Fruit fly (Drosophila melanogaster): ENCODE measurements around the gene CG32079.
A peak's percentile ranks its signal among the peaks of the same experiment; 100 is the strongest.

The CG32079 gene

dm6 chr3L:11009000-11009794, 16.2 kb upstream of the CG32079 start, which contains the start of gene klu (continued):
- peak; percentile 35 for TF ChIP-seq CG10669 (GFP tag; optimal IDR thresholded peaks at IDR 0.05)
- peak; percentile 6 for TF ChIP-seq CG10631 (GFP tag; optimal IDR thresholded peaks at IDR 0.05)
- 0 out of 2 replicates have a peak, but pooled peaks have one; percentile 25 for TF ChIP-seq Gug (GFP tag; IDR thresholded peaks at IDR 0.05)
- TF ChIP-seq Eip78C (GFP tag): peak; percentile 70
- peak; percentile 24 for TF ChIP-seq Lpt (GFP tag; optimal IDR thresholded peaks at IDR 0.05)
- TF ChIP-seq net (GFP tag; optimal IDR thresholded peaks at IDR 0.05): peak; percentile 62
- TF ChIP-seq esn (GFP tag; optimal IDR thresholded peaks at IDR 0.05): peak; percentile 26
- peak; percentile 15 for TF ChIP-seq Sox102F (GFP tag; optimal IDR thresholded peaks at IDR 0.05)
- TF ChIP-seq Eip75B (GFP tag; optimal IDR thresholded peaks at IDR 0.05): peak; percentile 36
- no peak for TF ChIP-seq pdm3 (GFP tag; optimal IDR thresholded peaks at IDR 0.05)
- TF ChIP-seq Met (GFP tag; optimal IDR thresholded peaks at IDR 0.05): peak; percentile 11
- peak; percentile 52 for TF ChIP-seq Eip93F (GFP tag; optimal IDR thresholded peaks at IDR 0.05)
- TF ChIP-seq ss (GFP tag; optimal IDR thresholded peaks at IDR 0.05): peak; percentile 76 to 78
- TF ChIP-seq Sox14 (GFP tag; optimal IDR thresholded peaks at IDR 0.05): peak; percentile 51
- TF ChIP-seq fkh (GFP tag; optimal IDR thresholded peaks at IDR 0.05): peak; percentile 37
- peak; percentile 24 for TF ChIP-seq lz (GFP tag; optimal IDR thresholded peaks at IDR 0.05)
- peak; percentile 64 for TF ChIP-seq dac (GFP tag; optimal IDR thresholded peaks at IDR 0.05)
- TF ChIP-seq Hr4 (GFP tag; optimal IDR thresholded peaks at IDR 0.05): no peak
- TF ChIP-seq CG3032 (tag; optimal IDR thresholded peaks at IDR 0.05): peak; percentile 26
- peak; percentile 17 for TF ChIP-seq CG9139 (GFP tag; optimal IDR thresholded peaks at IDR 0.05)
- TF ChIP-seq vri (GFP tag; optimal IDR thresholded peaks at IDR 0.05): peak; percentile 40
- TF ChIP-seq salr (GFP tag; optimal IDR thresholded peaks at IDR 0.05): peak in 1 of 2 experiments; percentile 9
- no peak for TF ChIP-seq acj6 (GFP tag; optimal IDR thresholded peaks at IDR 0.05)
- TF ChIP-seq Smox (GFP tag; optimal IDR thresholded peaks at IDR 0.05): no peak
- TF ChIP-seq CG34406 (GFP tag; optimal IDR thresholded peaks at IDR 0.05): peak; percentile 29
- peak; percentile 49 for TF ChIP-seq CG6808 (GFP tag; optimal IDR thresholded peaks at IDR 0.05)
- peak; percentile 61 for TF ChIP-seq CG32006 (GFP tag; optimal IDR thresholded peaks at IDR 0.05)
- TF ChIP-seq CG7368 (GFP tag; optimal IDR thresholded peaks at IDR 0.05): no peak
- no peak for TF ChIP-seq CG11902 (GFP tag; optimal IDR thresholded peaks at IDR 0.05)
- no peak for TF ChIP-seq CG8632 (GFP tag; optimal IDR thresholded peaks at IDR 0.05)
- TF ChIP-seq CG6854 (GFP tag; optimal IDR thresholded peaks at IDR 0.05): peak; percentile 31
- no peak for TF ChIP-seq Ets21C (GFP tag; optimal IDR thresholded peaks at IDR 0.05)
- no peak for TF ChIP-seq Hr39 (GFP tag; optimal IDR thresholded peaks at IDR 0.05)
- peak; percentile 54 for TF ChIP-seq CG1621 (tag; optimal IDR thresholded peaks at IDR 0.05)
- peak; percentile 46 for TF ChIP-seq fd59A (GFP tag; optimal IDR thresholded peaks at IDR 0.05)
- peak; percentile 25 for TF ChIP-seq CG16779 (tag; optimal IDR thresholded peaks at IDR 0.05)
- peak; percentile 55 for TF ChIP-seq spab (GFP tag; optimal IDR thresholded peaks at IDR 0.05)
- TF ChIP-seq CG3919 (GFP tag; optimal IDR thresholded peaks at IDR 0.05): peak; percentile 31
- TF ChIP-seq CG11294 (GFP tag; IDR thresholded peaks at IDR 0.05): peak; percentile 42; the same call in 1 of the 2 replicates

DNA sequence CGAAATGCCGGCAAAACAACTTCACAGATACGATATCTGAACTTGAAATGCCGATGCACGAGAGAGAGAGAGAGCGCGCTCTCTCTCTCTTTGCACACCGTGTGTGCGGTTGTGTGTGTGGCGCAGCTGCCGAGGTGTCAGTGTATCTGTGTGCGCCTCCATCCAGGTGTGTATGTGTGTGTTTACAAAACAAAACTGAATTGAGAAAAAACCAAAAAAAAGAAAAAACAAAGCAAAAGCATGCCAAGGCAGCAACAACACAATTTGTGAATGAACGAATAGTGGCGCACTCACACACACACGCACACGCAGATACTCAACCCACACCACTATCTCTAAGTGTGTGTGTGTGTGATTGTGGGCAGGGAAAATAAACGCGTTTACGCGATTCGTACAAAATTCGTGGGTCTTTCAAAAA, 14.9 kb upstream of the CG32079 start:
- TF ChIP-seq CG11294 (GFP tag; IDR thresholded peaks at IDR 0.05) (peak; percentile 76), Ets96B (tag; optimal IDR thresholded peaks at IDR 0.05) (peak; percentile 92), CG11902 (GFP tag; optimal IDR thresholded peaks at IDR 0.05) (no peak), CG16779 (tag; optimal IDR thresholded peaks at IDR 0.05) (peak; percentile 94), Smox (GFP tag; optimal IDR thresholded peaks at IDR 0.05) (peak; percentile 45), CG15336 (GFP tag; IDR thresholded peaks at IDR 0.05) (peak; percentile 93), Hr38 (GFP tag; optimal IDR thresholded peaks at IDR 0.05) (no peak), CG9139 (GFP tag; optimal IDR thresholded peaks at IDR 0.05) (peak; percentile 95), pdm3 (GFP tag; optimal IDR thresholded peaks at IDR 0.05) (peak; percentile 82), OdsH (GFP tag; optimal IDR thresholded peaks at IDR 0.05) (peak; percentile 79), CG6792 (GFP tag; optimal IDR thresholded peaks at IDR 0.05) (peak; percentile 72), fkh (GFP tag; optimal IDR thresholded peaks at IDR 0.05) (peak; percentile 95), Gug (GFP tag; IDR thresholded peaks at IDR 0.05) (peak; percentile 90), net (GFP tag; optimal IDR thresholded peaks at IDR 0.05) (peak; percentile 94), fd59A (GFP tag; optimal IDR thresholded peaks at IDR 0.05) (peak; percentile 84), achi (GFP tag; optimal IDR thresholded peaks at IDR 0.05) (peak; percentile 83), Eip75B (GFP tag; optimal IDR thresholded peaks at IDR 0.05) (peak; percentile 89), topi (GFP tag; optimal IDR thresholded peaks at IDR 0.05) (peak; percentile 70), CG8319 (GFP tag; optimal IDR thresholded peaks at IDR 0.05) (peak; percentile 76), CG8119 (GFP tag; IDR thresholded peaks at IDR 0.05) (peak; percentile 97), eg (GFP tag; IDR thresholded peaks at IDR 0.05) (peak; percentile 98)
